Fruit fly (Drosophila melanogaster) whole organism, embryonic: ENCODE data around the gene Prim2.

Source experiments
- Ada2b ChIP-seq: fragments of 200-800 bp; sonication (Bioruptor generic); IDR thresholded peaks from 2 replicates; pipeline ENCODE4 v1.3.6; 2022; ENCODE audit warnings: missing biosample characterization, missing genetic modification characterization
- Asciz ChIP-seq: fragments of 200-800 bp; sonication (Bioruptor generic); optimal IDR thresholded peaks from 2 replicates; lab custom pipeline; 2017; ENCODE audit warnings: missing biosample characterization, mild to moderate bottlenecking, missing genetic modification characterization, missing genetic modification reagents
- Atf-2 ChIP-seq: fragments of 200-800 bp; sonication (Bioruptor generic); optimal IDR thresholded peaks from 2 replicates; lab custom pipeline; 2016; ENCODE audit warnings: missing biosample characterization, missing genetic modification characterization
- BEAF-32 ChIP-seq: fragments of 200-800 bp; sonication (Bioruptor generic); optimal IDR thresholded peaks from 3 replicates; lab custom pipeline; 2017; ENCODE audit warnings: missing biosample characterization, missing genetic modification characterization, mild to moderate bottlenecking, moderate library complexity, missing genetic modification reagents
- C15 ChIP-seq: fragments of 200-800 bp; sonication (Bioruptor generic); IDR thresholded peaks from 3 replicates; pipeline ENCODE4 v1.3.6; 2022; ENCODE audit warnings: missing biosample characterization, missing genetic modification characterization
- CG10321 ChIP-seq: fragments of 200-800 bp; sonication (Bioruptor generic); IDR thresholded peaks from 2 replicates; pipeline ENCODE4 v1.3.6; 2022; ENCODE audit warnings: missing biosample characterization, missing genetic modification characterization
- CG11093 ChIP-seq: fragments of 200-800 bp; sonication (Bioruptor generic); IDR thresholded peaks from 3 replicates; pipeline ENCODE4 v1.3.6; 2022; ENCODE audit warnings: missing biosample characterization, missing genetic modification characterization
- CG12071 ChIP-seq: fragments of 200-800 bp; sonication (Bioruptor generic); optimal IDR thresholded peaks from 3 replicates; lab custom pipeline; 2018; ENCODE audit warnings: missing biosample characterization, mild to moderate bottlenecking, missing genetic modification characterization
- CG14050 ChIP-seq: fragments of 200-800 bp; sonication (Bioruptor generic); IDR thresholded peaks from 3 replicates; pipeline ENCODE4 v1.3.6; 2022; ENCODE audit warnings: missing biosample characterization, missing genetic modification characterization
- CG1602 ChIP-seq: fragments of 200-800 bp; sonication (Bioruptor generic); optimal IDR thresholded peaks from 3 replicates; lab custom pipeline; 2016; ENCODE audit warnings: missing biosample characterization, missing genetic modification characterization
- CG17385 ChIP-seq: fragments of 200-800 bp; sonication (Bioruptor generic); optimal IDR thresholded peaks from 3 replicates; lab custom pipeline; 2018; ENCODE audit warnings: missing biosample characterization, mild to moderate bottlenecking, missing genetic modification characterization
- CG31388 ChIP-seq: fragments of 200-800 bp; sonication (Bioruptor generic); optimal IDR thresholded peaks from 2 replicates; lab custom pipeline; 2016; ENCODE audit warnings: missing biosample characterization, missing genetic modification characterization
- CG34422 ChIP-seq: fragments of 200-800 bp; sonication (Bioruptor generic); IDR thresholded peaks from 3 replicates; pipeline ENCODE4 v1.3.6; 2022; ENCODE audit warnings: missing biosample characterization, missing genetic modification characterization
- CG4707 ChIP-seq: fragments of 200-800 bp; sonication (Bioruptor generic); optimal IDR thresholded peaks from 2 replicates; lab custom pipeline; 2018; ENCODE audit warnings: missing biosample characterization, mild to moderate bottlenecking, missing genetic modification characterization, moderate library complexity
- CG5245 ChIP-seq: fragments of 200-800 bp; sonication (Bioruptor generic); optimal IDR thresholded peaks from 3 replicates; lab custom pipeline; 2016; ENCODE audit warnings: missing biosample characterization, missing genetic modification characterization
- CG7928 ChIP-seq: fragments of 200-800 bp; sonication (Bioruptor generic); optimal IDR thresholded peaks from 2 replicates; lab custom pipeline; 2017; ENCODE audit warnings: missing biosample characterization, mild to moderate bottlenecking, missing genetic modification characterization
- CG9817 ChIP-seq: fragments of 200-800 bp; sonication (Bioruptor generic); optimal IDR thresholded peaks from 2 replicates; lab custom pipeline; 2018; ENCODE audit warnings: missing biosample characterization, mild to moderate bottlenecking, missing genetic modification characterization, moderate library complexity
- E2f1 ChIP-seq: fragments of 200-800 bp; sonication (Bioruptor generic); IDR thresholded peaks from 2 replicates; pipeline ENCODE4 v1.3.6; 2022; ENCODE audit warnings: missing biosample characterization, missing genetic modification characterization
- E2f2 ChIP-seq: fragments of 200-800 bp; sonication (Bioruptor generic); IDR thresholded peaks from 2 replicates; pipeline ENCODE4 v1.3.6; 2022; ENCODE audit warnings: missing biosample characterization, missing genetic modification characterization
- ERR ChIP-seq: fragments of 200-800 bp; sonication (Bioruptor generic); optimal IDR thresholded peaks from 2 replicates; lab custom pipeline; 2016; ENCODE audit warnings: missing biosample characterization, missing genetic modification characterization
- Eip74EF ChIP-seq, 2 experiments: fragments of 200-800 bp in 1 of 2; fragments of >200 bp in 1 of 2; sonication (Bioruptor generic) in 1 of 2; optimal IDR thresholded peaks; 2 replicates each; lab custom pipeline; 2017 to 2019; ENCODE audit warnings: missing biosample characterization in 2 of 2, missing genetic modification characterization in 2 of 2, mild to moderate bottlenecking in 1 of 2, moderate library complexity in 1 of 2
- HHEX ChIP-seq: fragments of 200-800 bp; sonication (Bioruptor generic); optimal IDR thresholded peaks from 3 replicates; lab custom pipeline; 2017; ENCODE audit warnings: missing biosample characterization, mild to moderate bottlenecking, missing genetic modification characterization, missing genetic modification reagents
- Lhr ChIP-seq: fragments of 200-800 bp; sonication (Bioruptor generic); optimal IDR thresholded peaks from 3 replicates; lab custom pipeline; 2017; ENCODE audit warnings: mild to moderate bottlenecking, missing biosample characterization, missing genetic modification reagents, missing genetic modification characterization
- Mad ChIP-seq: fragments of 200-800 bp; sonication (Bioruptor generic); optimal IDR thresholded peaks from 2 replicates; lab custom pipeline; 2016; ENCODE audit warnings: missing biosample characterization, missing genetic modification characterization
- Max ChIP-seq: fragments of 200-800 bp; sonication (Bioruptor generic); optimal IDR thresholded peaks from 2 replicates; lab custom pipeline; 2016; ENCODE audit warnings: missing biosample characterization, mild to moderate bottlenecking, missing genetic modification characterization
- TFAM ChIP-seq: fragments of 200-800 bp; sonication (Bioruptor generic); optimal IDR thresholded peaks from 2 replicates; lab custom pipeline; 2017; ENCODE audit warnings: missing biosample characterization, missing genetic modification characterization, inconsistent platforms
- bab2 ChIP-seq: fragments of 200-800 bp; sonication (Bioruptor generic); optimal IDR thresholded peaks from 2 replicates; lab custom pipeline; 2016; ENCODE audit warnings: missing biosample characterization, missing genetic modification characterization
- croc ChIP-seq: fragments of 200-800 bp; sonication (Bioruptor generic); conservative IDR thresholded peaks from 3 replicates; pipeline ENCODE4 v1.3.6; 2022; ENCODE audit warnings: missing biosample characterization, missing genetic modification characterization
- crol ChIP-seq: fragments of 200-800 bp; sonication (Bioruptor generic); IDR thresholded peaks from 2 replicates; pipeline ENCODE4 v1.3.6; 2022; ENCODE audit warnings: missing biosample characterization, missing genetic modification characterization
- ems ChIP-seq: fragments of 200-800 bp; sonication (Bioruptor generic); optimal IDR thresholded peaks from 3 replicates; lab custom pipeline; 2016; ENCODE audit warnings: missing biosample characterization, missing genetic modification characterization
- exex ChIP-seq: fragments of 200-800 bp; sonication (Bioruptor generic); optimal IDR thresholded peaks from 4 replicates; lab custom pipeline; 2018; ENCODE audit warnings: missing biosample characterization, mild to moderate bottlenecking, missing genetic modification characterization, moderate library complexity
- gsb ChIP-seq: fragments of 200-800 bp; sonication (Bioruptor generic); IDR thresholded peaks from 2 replicates; pipeline ENCODE4 v1.3.6; 2022; ENCODE audit warnings: missing biosample characterization, missing genetic modification characterization
- h ChIP-seq: fragments of >200 bp; optimal IDR thresholded peaks from 2 replicates; lab custom pipeline; 2017
- jumu ChIP-seq: fragments of 200-800 bp; sonication (Bioruptor generic); optimal IDR thresholded peaks from 3 replicates; lab custom pipeline; 2016; ENCODE audit warnings: missing biosample characterization, missing genetic modification characterization
- kni ChIP-seq: fragments of 200-800 bp; sonication (Bioruptor generic); optimal IDR thresholded peaks from 3 replicates; lab custom pipeline; 2017; ENCODE audit warnings: mild to moderate bottlenecking, missing biosample characterization, missing genetic modification reagents, missing genetic modification characterization
- odd ChIP-seq: fragments of 200-800 bp; sonication (Bioruptor generic); optimal IDR thresholded peaks from 2 replicates; lab custom pipeline; 2017; ENCODE audit warnings: missing biosample characterization, mild to moderate bottlenecking, missing genetic modification characterization
- org-1 ChIP-seq: fragments of 200-800 bp; sonication (Bioruptor generic); optimal IDR thresholded peaks from 2 replicates; lab custom pipeline; 2017; ENCODE audit warnings: missing biosample characterization, missing genetic modification characterization
- otp ChIP-seq: fragments of 200-800 bp; sonication (Bioruptor generic); IDR thresholded peaks from 3 replicates; pipeline ENCODE4, ENCODE4 v1.3.6; 2022; ENCODE audit warnings: missing biosample characterization, missing genetic modification characterization
- run ChIP-seq: fragments of 200-800 bp; sonication (Bioruptor generic); optimal IDR thresholded peaks from 3 replicates; lab custom pipeline; 2018; ENCODE audit warnings: missing biosample characterization, mild to moderate bottlenecking, missing genetic modification characterization
- salm ChIP-seq: fragments of 200-800 bp; sonication (Bioruptor generic); optimal IDR thresholded peaks from 2 replicates; lab custom pipeline; 2018; ENCODE audit warnings: missing biosample characterization, mild to moderate bottlenecking, missing genetic modification characterization
- scrt ChIP-seq: fragments of 200-800 bp; sonication (Bioruptor generic); optimal IDR thresholded peaks from 2 replicates; lab custom pipeline; 2018; ENCODE audit warnings: missing biosample characterization, mild to moderate bottlenecking, missing genetic modification characterization, moderate library complexity
- sd ChIP-seq: fragments of 200-800 bp; sonication (Bioruptor generic); optimal IDR thresholded peaks from 3 replicates; lab custom pipeline; 2018; ENCODE audit warnings: missing biosample characterization, mild to moderate bottlenecking, missing genetic modification characterization, moderate library complexity
- so ChIP-seq: fragments of 200-800 bp; sonication (Bioruptor generic); IDR thresholded peaks from 3 replicates; pipeline ENCODE4 v1.3.6; 2022; ENCODE audit warnings: missing biosample characterization, missing genetic modification characterization
- stwl ChIP-seq: fragments of 200-800 bp; sonication (Bioruptor generic); optimal IDR thresholded peaks from 3 replicates; lab custom pipeline; 2018; ENCODE audit warnings: missing biosample characterization, mild to moderate bottlenecking, missing genetic modification characterization, moderate library complexity
- sug ChIP-seq: fragments of 200-800 bp; optimal IDR thresholded peaks from 2 replicates; lab custom pipeline; 2019; ENCODE audit warnings: missing biosample characterization, mild to moderate bottlenecking, missing genetic modification characterization, moderate library complexity
- tx ChIP-seq: fragments of 200-800 bp; sonication (Bioruptor generic); optimal IDR thresholded peaks from 2 replicates; lab custom pipeline; 2016; ENCODE audit warnings: missing biosample characterization, missing genetic modification characterization
- vvl ChIP-seq: fragments of 200-800 bp; sonication (Bioruptor generic); IDR thresholded peaks from 2 replicates; pipeline ENCODE4 v1.3.6; 2022; ENCODE audit warnings: missing biosample characterization, missing genetic modification characterization
- wor ChIP-seq: fragments of 200-800 bp; sonication (Bioruptor generic); IDR thresholded peaks from 2 replicates; pipeline ENCODE4 v1.3.6; 2022; ENCODE audit warnings: missing biosample characterization, missing genetic modification characterization

Gene Prim2

dm6 chr3L:20398243-20399222 is 37.1 kb upstream of the Prim2 start (continued):
- TF ChIP-seq sug (tag; lab: Kevin White, UChicago) (peak; percentile 79), ems (GFP tag; lab: Kevin White, UChicago) (peak; percentile 69), salm (tag; lab: Kevin White, UChicago) (peak; percentile 77), E2f2 (peak; percentile 50; the same call in 1 of the 2 replicates), CG4707 (GFP tag; lab: Kevin White, UChicago) (peak; percentile 54), BEAF-32 (GFP tag; lab: Kevin White, UChicago) (no peak), CG17385 (GFP tag; lab: Kevin White, UChicago) (peak; percentile 86), croc (GFP tag; lab: Robert Waterston, UW) (peak; percentile 36; the same call in 2 of the 3 replicates), run (tag; lab: Kevin White, UChicago) (peak; percentile 76), Mad (GFP tag; lab: Kevin White, UChicago) (peak; percentile 82), CG7928 (peak; percentile 51), tx (peak; percentile 75), CG1602 (peak; percentile 85), crol (GFP tag; lab: Robert Waterston, UW) (no peak), CG14050 (GFP tag; lab: Robert Waterston, UW) (peak; percentile 69), Asciz (GFP tag; lab: Kevin White, UChicago) (peak; percentile 89), kni (peak; percentile 77), gsb (GFP tag; lab: Robert Waterston, UW) (peak; percentile 73), C15 (GFP tag; lab: Robert Waterston, UW) (0 out of 3 replicates have a peak, but pooled peaks have one; percentile 51), scrt (peak; percentile 86), exex (tag; lab: Kevin White, UChicago) (peak; percentile 55), CG5245 (peak; percentile 70), Atf-2 (GFP tag; lab: Kevin White, UChicago) (peak; percentile 63), h (lab: Kevin White, UChicago) (no peak), jumu (peak; percentile 63), bab2 (GFP tag; lab: Kevin White, UChicago) (peak; percentile 71), CG12071 (GFP tag; lab: Kevin White, UChicago) (peak; percentile 67), sd (tag; lab: Kevin White, UChicago) (peak; percentile 66), stwl (tag; lab: Kevin White, UChicago) (no peak), ERR (GFP tag; lab: Kevin White, UChicago) (peak; percentile 3), Max (GFP tag; lab: Kevin White, UChicago) (peak; percentile 83), Lhr (peak; percentile 43), HHEX (GFP tag; lab: Kevin White, UChicago) (peak; percentile 85), CG9817 (tag; lab: Kevin White, UChicago) (peak; percentile 82), vvl (GFP tag; lab: Robert Waterston, UW) (peak; percentile 80), Ada2b (peak; percentile 72), CG10321 (GFP tag; lab: Robert Waterston, UW) (peak; percentile 40; the same call in 1 of the 2 replicates), TFAM (GFP tag; lab: Kevin White, UChicago) (no peak), CG11093 (GFP tag; lab: Robert Waterston, UW) (peak; percentile 71; the same call in 2 of the 3 replicates), so (GFP tag; lab: Robert Waterston, UW) (peak; percentile 86), CG34422 (GFP tag; lab: Robert Waterston, UW) (peak; percentile 70; the same call in 2 of the 3 replicates), odd (peak; percentile 82), Eip74EF (GFP tag; optimal IDR thresholded peaks at IDR 0.05; lab: Kevin White, UChicago) (peak in 1 of 2 experiments; percentile 88), E2f1 (GFP tag; lab: Robert Waterston, UW) (peak; percentile 78), org-1 (peak; percentile 81), wor (peak; percentile 40; the same call in 1 of the 2 replicates), CG31388 (GFP tag; lab: Kevin White, UChicago) (peak; percentile 67), otp (GFP tag; lab: Robert Waterston, UW) (0 out of 3 replicates have a peak, but pooled peaks have one; percentile 27)
